Worm (Caenorhabditis elegans) whole organism, young adult: ENCODE measurements around the gene Y41G9A.10.

ENCODE experiments used
- B0019.2 ChIP-seq: fragments of 200-800 bp; sonication (Bioruptor generic); conservative IDR thresholded peaks from 2 replicates; pipeline ENCODE4 v1.3.6; 2022; ENCODE audit warnings: missing genetic modification reagents, missing genetic modification characterization, missing compliant biosample characterization
- C17E4.6 ChIP-seq: fragments of 200-800 bp; sonication (Bioruptor generic); IDR thresholded peaks from 2 replicates; pipeline ENCODE4 v1.3.6; 2022; ENCODE audit warnings: missing genetic modification reagents, missing genetic modification characterization, missing compliant biosample characterization
- F23B12.7 ChIP-seq: sonication (generic microtip); optimal IDR thresholded peaks from 2 replicates; lab custom pipeline; 2017; ENCODE audit warnings: missing genetic modification characterization, mild to moderate bottlenecking, missing compliant biosample characterization, antibody characterized with exemption, moderate library complexity; ENCODE audit not compliant: insufficient read depth
- F39B2.1 ChIP-seq: fragments of 200-800 bp; sonication (Bioruptor generic); IDR thresholded peaks from 2 replicates; pipeline ENCODE4 v1.3.6; 2022; ENCODE audit warnings: missing genetic modification reagents, missing genetic modification characterization, missing compliant biosample characterization
- Y53F4B.3 ChIP-seq: fragments of 200-800 bp; sonication (Bioruptor generic); IDR thresholded peaks from 2 replicates; pipeline ENCODE4 v1.3.6; 2022; ENCODE audit warnings: missing genetic modification reagents, missing genetic modification characterization, missing compliant biosample characterization
- Y67H2A.10 ChIP-seq: fragments of 200-800 bp; sonication (Bioruptor generic); conservative IDR thresholded peaks from 2 replicates; pipeline ENCODE4 v1.3.6; 2022; ENCODE audit warnings: missing genetic modification reagents, missing genetic modification characterization, missing compliant biosample characterization
- Y95B8A.8 ChIP-seq: fragments of 200-800 bp; sonication (Bioruptor generic); IDR thresholded peaks from 2 replicates; pipeline ENCODE4 v1.3.6; 2022; ENCODE audit warnings: missing genetic modification reagents, missing genetic modification characterization, missing compliant biosample characterization
- attf-6 ChIP-seq: fragments of 200-800 bp; sonication (Bioruptor generic); IDR thresholded peaks from 2 replicates; pipeline ENCODE4 v1.3.6; 2022; ENCODE audit warnings: missing genetic modification reagents, missing genetic modification characterization, missing compliant biosample characterization
- cebp-1 ChIP-seq, 2 experiments: fragments of 200-800 bp in 1 of 2; sonication (Bioruptor generic) in 1 of 2; sonication (generic microtip) in 1 of 2; IDR thresholded peaks in 1 of 2; optimal IDR thresholded peaks in 1 of 2; 2 replicates each; pipeline versions ENCODE4 v1.3.6 to Lab custom; 2017 to 2022; ENCODE audit warnings: missing compliant biosample characterization in 2 of 2, missing genetic modification characterization in 2 of 2, mild to moderate bottlenecking in 1 of 2, missing genetic modification reagents in 1 of 2, moderate library complexity in 1 of 2
- dox-1 ChIP-seq: fragments of 200-800 bp; sonication (Bioruptor generic); IDR thresholded peaks from 2 replicates; pipeline ENCODE4 v1.3.6; 2022; ENCODE audit warnings: missing genetic modification reagents, missing genetic modification characterization, missing compliant biosample characterization
- ets-4 ChIP-seq: fragments of 200-800 bp; sonication (Bioruptor generic); optimal IDR thresholded peaks from 2 replicates; lab custom pipeline; 2018; ENCODE audit warnings: mild to moderate bottlenecking, missing genetic modification characterization, missing compliant biosample characterization
- hrde-1 ChIP-seq: sonication (generic microtip); optimal IDR thresholded peaks from 2 replicates; lab custom pipeline; 2016; ENCODE audit warnings: missing genetic modification characterization, mild to moderate bottlenecking, missing compliant biosample characterization, moderate library complexity, missing genotype, missing genetic modification reagents, borderline replicate concordance
- let-607 ChIP-seq, 2 experiments: fragments of 200-800 bp in 1 of 2; sonication (Bioruptor generic) in 1 of 2; sonication (generic microtip) in 1 of 2; optimal IDR thresholded peaks; 2 replicates each; lab custom pipeline; 2016 to 2018; ENCODE audit warnings: mild to moderate bottlenecking in 2 of 2, missing compliant biosample characterization in 2 of 2, missing genetic modification characterization in 2 of 2, moderate library complexity in 2 of 2, missing genotype in 1 of 2
- lin-40 ChIP-seq: sonication (generic microtip); optimal IDR thresholded peaks from 2 replicates; lab custom pipeline; 2016; ENCODE audit warnings: missing genetic modification characterization, mild to moderate bottlenecking, missing compliant biosample characterization, missing genotype, missing genetic modification reagents
- madf-3 ChIP-seq: fragments of 200-800 bp; sonication (Bioruptor generic); IDR thresholded peaks from 2 replicates; pipeline ENCODE4 v1.3.6; 2022; ENCODE audit warnings: missing genetic modification reagents, missing genetic modification characterization, missing compliant biosample characterization
- madf-6 ChIP-seq: fragments of 200-800 bp; sonication (Bioruptor generic); IDR thresholded peaks from 2 replicates; pipeline ENCODE4 v1.3.6; 2022; ENCODE audit warnings: missing genetic modification reagents, missing genetic modification characterization, missing compliant biosample characterization
- mxl-1 ChIP-seq: sonication (generic microtip); optimal IDR thresholded peaks from 2 replicates; lab custom pipeline; 2016; ENCODE audit warnings: missing genetic modification characterization, missing compliant biosample characterization
- nfyb-1 ChIP-seq: fragments of 200-800 bp; sonication (Bioruptor generic); IDR thresholded peaks from 2 replicates; pipeline ENCODE4 v1.3.6; 2022; ENCODE audit warnings: missing genetic modification reagents, missing genetic modification characterization, missing compliant biosample characterization
- sdz-38 ChIP-seq: sonication (generic microtip); optimal IDR thresholded peaks from 2 replicates; lab custom pipeline; 2016; ENCODE audit warnings: missing genotype, missing genetic modification characterization, missing compliant biosample characterization
- snpc-4 ChIP-seq, 5 experiments: fragments of 150-350 bp in 1 of 5; sonication (generic microtip) in 4 of 5; optimal IDR thresholded peaks; 2 replicates each; lab custom pipeline; 2014 to 2018; ENCODE audit warnings: missing genetic modification characterization in 5 of 5, missing biosample characterization in 3 of 5, antibody characterized with exemption in 2 of 5, mild to moderate bottlenecking in 2 of 5, missing compliant biosample characterization in 2 of 5, missing genotype in 2 of 5, moderate library complexity in 2 of 5, missing genetic modification reagents in 1 of 5
- unc-130 ChIP-seq: sonication (generic microtip); optimal IDR thresholded peaks from 2 replicates; lab custom pipeline; 2016; ENCODE audit warnings: missing genetic modification reagents, missing genetic modification characterization, missing compliant biosample characterization
- ztf-3 ChIP-seq: fragments of 200-800 bp; sonication (Bioruptor generic); optimal IDR thresholded peaks from 2 replicates; lab custom pipeline; 2018; ENCODE audit warnings: mild to moderate bottlenecking, missing genetic modification characterization, missing compliant biosample characterization

Y41G9A.10 gene

DNA sequence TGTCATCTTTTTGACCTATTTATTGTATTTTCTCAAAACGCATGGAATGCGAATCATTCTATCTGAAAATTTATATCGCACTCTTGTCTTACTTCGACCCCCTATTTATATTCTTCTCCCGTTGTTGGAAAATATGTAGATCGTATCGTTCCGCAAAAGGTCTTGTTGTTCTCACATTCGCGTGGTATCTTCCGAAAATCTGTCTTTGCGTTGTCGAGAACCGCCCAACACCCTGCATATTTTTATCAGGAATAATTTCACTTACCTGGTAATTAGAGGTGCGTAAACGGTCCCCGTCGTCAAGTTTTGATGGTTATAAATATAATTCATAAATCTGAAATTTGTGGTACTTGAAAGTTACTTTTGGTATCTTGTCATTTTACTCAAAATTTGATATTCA is 43.5 kb downstream of the Y41G9A.10 start:
- TF ChIP-seq cebp-1 (GFP tag; IDR thresholded peaks at IDR 0.05; lab: Robert Waterston, UW) (no peak), cebp-1 (tag; optimal IDR thresholded peaks at IDR 0.05; lab: Kevin White, UChicago) (no peak), Y67H2A.10 (GFP tag; lab: Robert Waterston, UW) (no peak), F23B12.7 (tag; lab: Kevin White, UChicago) (no peak), B0019.2 (GFP tag; lab: Robert Waterston, UW) (no peak), attf-6 (GFP tag; lab: Robert Waterston, UW) (no peak), madf-6 (GFP tag; lab: Robert Waterston, UW) (no peak), mxl-1 (no peak), hrde-1 (tag; lab: Kevin White, UChicago) (no peak), F39B2.1 (no peak), unc-130 (GFP tag; lab: Kevin White, UChicago) (no peak), ets-4 (no peak), let-607 (tag; optimal IDR thresholded peaks at IDR 0.05; lab: Kevin White, UChicago) (no peak), ztf-3 (GFP tag; lab: Kevin White, UChicago) (no peak), snpc-4 (GFP tag; optimal IDR thresholded peaks at IDR 0.05; lab: Kevin White, UChicago) (no peak), snpc-4 (tag; optimal IDR thresholded peaks at IDR 0.05; lab: Kevin White, UChicago) (no peak), Y53F4B.3 (no peak), dox-1 (no peak)

DNA sequence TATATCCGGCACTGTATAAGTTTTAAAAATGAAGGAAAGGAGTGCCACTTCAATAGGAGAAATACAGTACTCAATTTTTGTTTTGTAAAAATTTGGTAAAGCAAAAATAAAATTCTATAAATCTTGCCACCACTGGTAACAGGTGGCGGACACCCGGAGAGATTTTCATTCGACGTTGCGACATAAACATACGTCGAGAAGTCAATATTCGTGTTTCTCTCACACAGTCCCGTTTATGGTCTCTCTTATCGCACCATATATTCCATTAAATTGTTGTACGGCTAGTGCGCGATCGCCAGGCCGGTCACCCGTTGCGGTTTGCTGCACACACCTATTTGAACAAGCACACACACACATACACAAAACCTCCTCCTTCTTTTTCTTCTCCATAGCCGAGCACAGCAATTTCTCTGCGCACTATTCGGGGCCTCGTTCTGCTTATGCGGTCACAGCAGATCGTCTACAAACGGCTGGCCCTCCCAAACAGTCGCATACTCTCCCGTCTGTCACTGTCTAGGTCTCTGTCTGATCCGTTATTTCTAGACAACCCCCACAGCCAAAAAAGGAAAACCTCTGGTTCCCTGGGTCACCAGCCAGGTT is 45.4 kb downstream of the Y41G9A.10 start:
- no peak for TF ChIP-seq lin-40 (tag; lab: Kevin White, UChicago)
- 0 out of 2 replicates have a peak, but pooled peaks have one; percentile 21 for TF ChIP-seq nfyb-1 (GFP tag; lab: Robert Waterston, UW)
- TF ChIP-seq madf-3 (GFP tag; lab: Robert Waterston, UW) = no peak
- TF ChIP-seq sdz-38 = no peak
- TF ChIP-seq F39B2.1 = no peak
- no peak for TF ChIP-seq Y95B8A.8 (GFP tag; lab: Robert Waterston, UW)
- TF ChIP-seq madf-6 (GFP tag; lab: Robert Waterston, UW) = no peak

DNA sequence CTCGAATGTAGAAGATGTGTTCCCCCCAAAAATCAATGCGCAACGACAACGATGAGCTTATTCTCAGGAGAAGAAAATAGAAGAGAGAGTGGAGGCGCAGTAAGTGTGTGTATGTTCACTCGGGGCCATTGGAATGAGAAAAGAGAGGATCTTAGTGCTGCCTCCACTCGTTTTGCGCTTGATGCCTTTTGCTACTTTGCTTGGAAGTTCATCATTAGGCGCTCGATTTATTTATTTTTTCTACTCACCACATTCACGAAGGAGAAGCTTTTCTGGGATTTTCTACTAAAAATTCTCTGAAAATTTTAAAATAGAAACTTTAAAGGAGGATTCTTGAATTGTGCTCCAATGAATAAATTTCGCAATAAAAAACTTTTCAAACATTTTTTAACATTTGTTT is 48.1 kb downstream of the Y41G9A.10 start, which contains the start of gene F52B10.3:
F52B10.3 (minus strand) TSS at position 101 of the 400 bp plus-strand sequence.
- TF ChIP-seq cebp-1 (GFP tag; IDR thresholded peaks at IDR 0.05; lab: Robert Waterston, UW) (no peak), cebp-1 (tag; optimal IDR thresholded peaks at IDR 0.05; lab: Kevin White, UChicago) (peak; percentile 40), C17E4.6 (GFP tag; lab: Robert Waterston, UW) (no peak)
